Fruit fly (Drosophila melanogaster) whole organism, embryonic: ENCODE data around the gene CG14362.

Experiments used
- Blimp-1 ChIP-seq: fragments of 200-800 bp; sonication (Bioruptor generic); optimal IDR thresholded peaks from 3 replicates; lab custom pipeline; 2018; ENCODE audit warnings: missing biosample characterization, missing genetic modification characterization, mild to moderate bottlenecking, moderate library complexity, missing genetic modification reagents
- CG10366 ChIP-seq: fragments of 200-800 bp; sonication (Bioruptor generic); IDR thresholded peaks from 2 replicates; pipeline ENCODE4 v1.3.6; 2022; ENCODE audit warnings: missing biosample characterization, missing genetic modification characterization
- CG10543 ChIP-seq: fragments of 200-800 bp; sonication (Bioruptor generic); optimal IDR thresholded peaks from 3 replicates; lab custom pipeline; 2017; ENCODE audit warnings: missing biosample characterization, mild to moderate bottlenecking, missing genetic modification characterization, moderate library complexity
- CG11398 ChIP-seq: fragments of 200-800 bp; sonication (Bioruptor generic); optimal IDR thresholded peaks from 2 replicates; lab custom pipeline; 2016; ENCODE audit warnings: missing biosample characterization, missing genetic modification characterization
- CG12236 ChIP-seq: fragments of 200-800 bp; sonication (Bioruptor generic); optimal IDR thresholded peaks from 2 replicates; lab custom pipeline; 2016; ENCODE audit warnings: missing biosample characterization, missing genetic modification characterization
- CG13287 ChIP-seq: fragments of 200-800 bp; sonication (Bioruptor generic); IDR thresholded peaks from 2 replicates; pipeline ENCODE4 v1.3.6; 2022; ENCODE audit warnings: missing biosample characterization, missing genetic modification characterization; ENCODE audit not compliant: partially characterized antibody
- CG13894 ChIP-seq: fragments of 200-800 bp; sonication (Bioruptor generic); optimal IDR thresholded peaks from 3 replicates; lab custom pipeline; 2018; ENCODE audit warnings: missing biosample characterization, mild to moderate bottlenecking, missing genetic modification characterization, moderate library complexity
- CG14441 ChIP-seq: fragments of 200-800 bp; sonication (Bioruptor generic); IDR thresholded peaks from 2 replicates; pipeline ENCODE4 v1.3.6; 2022; ENCODE audit warnings: missing biosample characterization, missing genetic modification characterization
- CG17361 ChIP-seq: fragments of 200-800 bp; sonication (Bioruptor generic); IDR thresholded peaks from 3 replicates; pipeline ENCODE4 v1.3.6; 2022; ENCODE audit warnings: missing biosample characterization, missing genetic modification characterization
- CG18599 ChIP-seq: fragments of 200-800 bp; sonication (Bioruptor generic); optimal IDR thresholded peaks from 3 replicates; lab custom pipeline; 2017; ENCODE audit warnings: missing biosample characterization, missing genetic modification characterization, mild to moderate bottlenecking, moderate library complexity, missing genetic modification reagents
- CG30403 ChIP-seq: fragments of 200-800 bp; sonication (Bioruptor generic); optimal IDR thresholded peaks from 3 replicates; lab custom pipeline; 2016; ENCODE audit warnings: missing biosample characterization, missing genetic modification characterization
- CG31224 ChIP-seq: fragments of 200-800 bp; sonication (Bioruptor generic); IDR thresholded peaks from 2 replicates; pipeline ENCODE4 v1.3.6; 2022; ENCODE audit warnings: missing biosample characterization, missing genetic modification characterization
- CG4404 ChIP-seq: fragments of 200-800 bp; sonication (Bioruptor generic); IDR thresholded peaks from 2 replicates; pipeline ENCODE4 v1.3.6; 2022; ENCODE audit warnings: missing biosample characterization, missing genetic modification characterization
- CG4424 ChIP-seq: fragments of 200-800 bp; sonication (Bioruptor generic); optimal IDR thresholded peaks from 3 replicates; lab custom pipeline; 2016; ENCODE audit warnings: missing biosample characterization, missing genetic modification characterization
- CG5953 ChIP-seq: fragments of 200-800 bp; sonication (Bioruptor generic); IDR thresholded peaks from 2 replicates; pipeline ENCODE4 v1.3.6; 2022; ENCODE audit warnings: missing biosample characterization, missing genetic modification characterization
- CG6175 ChIP-seq: fragments of 200-800 bp; sonication (Bioruptor generic); IDR thresholded peaks from 3 replicates; pipeline ENCODE4 v1.3.6; 2022; ENCODE audit warnings: missing biosample characterization, missing genetic modification characterization
- CG7357 ChIP-seq: fragments of 200-800 bp; sonication (Bioruptor generic); IDR thresholded peaks from 3 replicates; pipeline ENCODE4 v1.3.6; 2022; ENCODE audit warnings: missing biosample characterization, missing genetic modification characterization
- CG8924 ChIP-seq: fragments of 200-800 bp; optimal IDR thresholded peaks from 3 replicates; lab custom pipeline; 2019; ENCODE audit warnings: missing biosample characterization, mild to moderate bottlenecking, missing genetic modification characterization, moderate library complexity
- CoRest ChIP-seq: fragments of 200-800 bp; sonication (Bioruptor generic); optimal IDR thresholded peaks from 3 replicates; lab custom pipeline; 2018; ENCODE audit warnings: missing biosample characterization, mild to moderate bottlenecking, missing genetic modification characterization, moderate library complexity
- D19A ChIP-seq: fragments of 200-800 bp; optimal IDR thresholded peaks from 3 replicates; lab custom pipeline; 2019; ENCODE audit warnings: missing biosample characterization, mild to moderate bottlenecking, missing genetic modification characterization, moderate library complexity
- D19B ChIP-seq: fragments of 200-800 bp; sonication (Bioruptor generic); optimal IDR thresholded peaks from 2 replicates; lab custom pipeline; 2017; ENCODE audit warnings: missing biosample characterization, mild to moderate bottlenecking, missing genetic modification characterization
- Gug ChIP-seq: fragments of 200-800 bp; sonication (Bioruptor generic); IDR thresholded peaks from 4 replicates; pipeline ENCODE4 v1.3.6; 2022; ENCODE audit warnings: missing biosample characterization, missing genetic modification characterization
- Hey ChIP-seq: fragments of 200-800 bp; sonication (Bioruptor generic); optimal IDR thresholded peaks from 3 replicates; lab custom pipeline; 2018; ENCODE audit warnings: missing biosample characterization, mild to moderate bottlenecking, missing genetic modification characterization
- Hsf ChIP-seq: fragments of 200-800 bp; sonication (Bioruptor generic); optimal IDR thresholded peaks from 3 replicates; lab custom pipeline; 2016; ENCODE audit warnings: missing biosample characterization, missing genetic modification characterization
- MESR4 ChIP-seq: fragments of 200-800 bp; sonication (Bioruptor generic); optimal IDR thresholded peaks from 2 replicates; lab custom pipeline; 2018; ENCODE audit warnings: missing biosample characterization, mild to moderate bottlenecking, missing genetic modification characterization, moderate library complexity
- Med ChIP-seq: fragments of 200-800 bp; sonication (Bioruptor generic); peaks from one replicate; lab custom pipeline; 2016; ENCODE audit warnings: missing biosample characterization, missing genetic modification characterization, mild to moderate bottlenecking, inconsistent platforms, moderate library complexity
- Nf-YC ChIP-seq: fragments of 200-800 bp; optimal IDR thresholded peaks from 3 replicates; lab custom pipeline; 2019; ENCODE audit warnings: missing biosample characterization, mild to moderate bottlenecking, missing genetic modification characterization, moderate library complexity
- Rx ChIP-seq: fragments of 200-800 bp; sonication (Bioruptor generic); IDR thresholded peaks from 2 replicates; pipeline ENCODE4 v1.3.6; 2022; ENCODE audit warnings: missing biosample characterization, missing genetic modification characterization
- Tbp ChIP-seq: fragments of >200 bp; optimal IDR thresholded peaks from 2 replicates; lab custom pipeline; 2018; ENCODE audit warnings: missing biosample characterization, missing genetic modification characterization
- Xbp1 ChIP-seq: fragments of 200-800 bp; sonication (Bioruptor generic); optimal IDR thresholded peaks from 3 replicates; lab custom pipeline; 2016; ENCODE audit warnings: missing biosample characterization, mild to moderate bottlenecking, missing genetic modification characterization
- abd-A ChIP-seq: fragments of 200-800 bp; sonication (Bioruptor generic); optimal IDR thresholded peaks from 3 replicates; lab custom pipeline; 2019; ENCODE audit warnings: missing biosample characterization, mild to moderate bottlenecking, missing genetic modification characterization, moderate library complexity
- ato ChIP-seq: fragments of 200-800 bp; sonication (Bioruptor generic); IDR thresholded peaks from 2 replicates; pipeline ENCODE4 v1.3.6; 2022; ENCODE audit warnings: missing biosample characterization, missing genetic modification characterization; ENCODE audit not compliant: partially characterized antibody
- cg ChIP-seq: fragments of 200-800 bp; sonication (Bioruptor generic); optimal IDR thresholded peaks from 3 replicates; lab custom pipeline; 2019; ENCODE audit warnings: missing biosample characterization, mild to moderate bottlenecking, missing genetic modification characterization, moderate library complexity
- chif ChIP-seq, 2 experiments: fragments of 200-800 bp; sonication (Bioruptor generic); optimal IDR thresholded peaks; 3 replicates each; lab custom pipeline; 2016; ENCODE audit warnings: missing biosample characterization in 2 of 2, missing genetic modification characterization in 2 of 2
- crol ChIP-seq: fragments of 200-800 bp; sonication (Bioruptor generic); IDR thresholded peaks from 2 replicates; pipeline ENCODE4 v1.3.6; 2022; ENCODE audit warnings: missing biosample characterization, missing genetic modification characterization
- grau ChIP-seq: fragments of 200-800 bp; optimal IDR thresholded peaks from 3 replicates; lab custom pipeline; 2019; ENCODE audit warnings: missing biosample characterization, mild to moderate bottlenecking, missing genetic modification characterization, moderate library complexity
- gro ChIP-seq: fragments of 200-800 bp; sonication (Bioruptor generic); optimal IDR thresholded peaks from 2 replicates; lab custom pipeline; 2016; ENCODE audit warnings: missing biosample characterization, missing genetic modification characterization
- hkb ChIP-seq, 2 experiments: fragments of 200-800 bp in 1 of 2; fragments of >200 bp in 1 of 2; sonication (Bioruptor generic) in 1 of 2; IDR thresholded peaks in 1 of 2; optimal IDR thresholded peaks in 1 of 2; 2 replicates each; pipeline versions ENCODE4 v1.3.6 to Lab custom; 2017 to 2022; ENCODE audit warnings: missing biosample characterization in 1 of 2, missing genetic modification characterization in 1 of 2
- hth ChIP-seq: fragments of >200 bp; optimal IDR thresholded peaks from 2 replicates; lab custom pipeline; 2017; ENCODE audit warnings: inconsistent platforms
- inv ChIP-seq: fragments of 200-800 bp; sonication (Bioruptor generic); IDR thresholded peaks from 2 replicates; pipeline ENCODE4 v1.3.6; 2022; ENCODE audit warnings: missing biosample characterization, missing genetic modification characterization; ENCODE audit not compliant: partially characterized antibody
- nerfin-2 ChIP-seq: fragments of 200-800 bp; sonication (Bioruptor generic); IDR thresholded peaks from 2 replicates; pipeline ENCODE4 v1.3.6; 2022; ENCODE audit warnings: missing biosample characterization, missing genetic modification characterization; ENCODE audit not compliant: partially characterized antibody
- p53 ChIP-seq: fragments of 200-800 bp; sonication (Bioruptor generic); optimal IDR thresholded peaks from 2 replicates; lab custom pipeline; 2016; ENCODE audit warnings: missing biosample characterization, missing genetic modification characterization
- repo ChIP-seq: fragments of 200-800 bp; sonication (Bioruptor generic); optimal IDR thresholded peaks from 2 replicates; lab custom pipeline; 2016; ENCODE audit warnings: missing biosample characterization, missing genetic modification characterization
- rib ChIP-seq: fragments of 200-800 bp; sonication (Bioruptor generic); IDR thresholded peaks from 2 replicates; pipeline ENCODE4 v1.3.6; 2022; ENCODE audit warnings: missing biosample characterization, missing genetic modification characterization
- seq ChIP-seq: fragments of 200-800 bp; sonication (Bioruptor generic); IDR thresholded peaks from 2 replicates; pipeline ENCODE4 v1.3.6; 2022; ENCODE audit warnings: missing biosample characterization, missing genetic modification characterization
- stc ChIP-seq: fragments of 200-800 bp; sonication (Bioruptor generic); IDR thresholded peaks from 2 replicates; pipeline ENCODE4 v1.3.6; 2022; ENCODE audit warnings: missing biosample characterization, missing genetic modification characterization
- tio ChIP-seq: fragments of 200-800 bp; sonication (Bioruptor generic); optimal IDR thresholded peaks from 2 replicates; lab custom pipeline; 2017; ENCODE audit warnings: missing biosample characterization, missing genetic modification characterization, inconsistent platforms
- tll ChIP-seq, 2 experiments: fragments of 200-800 bp in 1 of 2; fragments of >200 bp in 1 of 2; sonication (Bioruptor generic) in 1 of 2; optimal IDR thresholded peaks; 2 replicates each; lab custom pipeline; 2017 to 2019; ENCODE audit warnings: missing biosample characterization in 2 of 2, missing genetic modification characterization in 2 of 2, mild to moderate bottlenecking in 1 of 2, moderate library complexity in 1 of 2
- z ChIP-seq: fragments of 200-800 bp; sonication (Bioruptor generic); IDR thresholded peaks from 3 replicates; pipeline ENCODE4 v1.3.6; 2022; ENCODE audit warnings: missing biosample characterization, missing genetic modification characterization

The CG14362 gene

DNA sequence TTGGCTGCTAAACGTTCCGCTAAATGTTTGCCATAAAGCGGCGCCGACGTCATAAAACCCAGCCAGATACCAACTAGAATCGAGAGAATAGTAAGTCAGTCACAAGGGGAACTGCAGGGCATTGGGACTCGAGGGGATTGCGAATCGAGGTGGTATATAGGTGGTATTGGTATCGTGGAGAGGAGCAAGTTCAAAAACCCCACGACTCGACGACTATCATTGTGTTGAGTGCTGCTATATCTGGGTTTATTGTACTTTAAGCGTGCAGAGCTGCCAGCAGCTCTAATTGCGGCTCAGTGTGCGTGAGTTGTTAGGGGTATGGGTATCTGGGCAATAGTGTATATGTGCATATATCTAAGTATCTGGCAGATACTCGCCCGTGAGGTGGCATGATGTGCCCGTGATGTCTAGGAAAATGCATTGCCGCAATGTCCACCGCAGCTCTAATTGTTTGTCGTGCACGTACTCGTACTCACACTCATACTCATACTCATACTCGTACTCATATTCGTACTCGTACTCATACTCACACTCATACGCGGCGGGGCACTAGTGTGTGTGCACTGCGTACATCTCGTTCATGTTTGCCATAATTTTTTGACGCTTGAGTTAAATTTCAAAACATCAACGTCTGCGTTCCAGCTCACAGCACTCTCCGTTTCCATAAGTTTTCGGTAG, 49.1 kb downstream of the CG14362 start:
- TF ChIP-seq CG30403 (GFP tag; lab: Kevin White, UChicago): no peak
- TF ChIP-seq Hey (tag; lab: Kevin White, UChicago): no peak
- TF ChIP-seq CG14441 (GFP tag; lab: Robert Waterston, UW): no peak
- no peak for TF ChIP-seq Hsf
- no peak for TF ChIP-seq stc (GFP tag; lab: Robert Waterston, UW)
- TF ChIP-seq CG12236: no peak
- TF ChIP-seq Rx (GFP tag; lab: Robert Waterston, UW): no peak
- no peak for TF ChIP-seq CG10366 (GFP tag; lab: Robert Waterston, UW)
- TF ChIP-seq inv (GFP tag; lab: Robert Waterston, UW): no peak
- no peak for TF ChIP-seq tll (GFP tag; optimal IDR thresholded peaks at IDR 0.05; lab: Kevin White, UChicago)
- TF ChIP-seq chif (GFP tag; optimal IDR thresholded peaks at IDR 0.05; lab: Kevin White, UChicago): no peak
- no peak for TF ChIP-seq CG13287 (GFP tag; lab: Robert Waterston, UW)
- TF ChIP-seq CG5953 (GFP tag; lab: Robert Waterston, UW): no peak
- no peak for TF ChIP-seq CG6175 (GFP tag; lab: Robert Waterston, UW)
- TF ChIP-seq gro (GFP tag; lab: Kevin White, UChicago): no peak
- peak; percentile 87 for TF ChIP-seq z (GFP tag; lab: Robert Waterston, UW)
- no peak for TF ChIP-seq MESR4 (GFP tag; lab: Kevin White, UChicago)
- TF ChIP-seq CG17361 (GFP tag; lab: Robert Waterston, UW): no peak
- TF ChIP-seq tio (GFP tag; lab: Kevin White, UChicago): no peak
- no peak for TF ChIP-seq CG7357 (GFP tag; lab: Robert Waterston, UW)
- TF ChIP-seq Med (GFP tag; lab: Kevin White, UChicago): peak; percentile 47
- no peak for TF ChIP-seq rib (GFP tag; lab: Robert Waterston, UW)
- TF ChIP-seq Blimp-1 (GFP tag; lab: Kevin White, UChicago): no peak
- TF ChIP-seq CG4424 (GFP tag; lab: Kevin White, UChicago): no peak
- TF ChIP-seq CoRest (tag; lab: Kevin White, UChicago): no peak
- no peak for TF ChIP-seq nerfin-2 (GFP tag; lab: Robert Waterston, UW)
- TF ChIP-seq cg (GFP tag; lab: Kevin White, UChicago): peak; percentile 61
- no peak for TF ChIP-seq CG11398
- peak; percentile 53 for TF ChIP-seq CG13894 (tag; lab: Kevin White, UChicago)
- no peak for TF ChIP-seq repo (GFP tag; lab: Kevin White, UChicago)
- 0 out of 2 replicates have a peak, but pooled peaks have one; percentile 8 for TF ChIP-seq seq (GFP tag; lab: Robert Waterston, UW)
- TF ChIP-seq D19A (tag; lab: Kevin White, UChicago): no peak
- TF ChIP-seq ato (GFP tag; lab: Robert Waterston, UW): no peak
- no peak for TF ChIP-seq Xbp1 (GFP tag; lab: Kevin White, UChicago)
- TF ChIP-seq Nf-YC (tag; lab: Kevin White, UChicago): no peak
- no peak for TF ChIP-seq p53

DNA sequence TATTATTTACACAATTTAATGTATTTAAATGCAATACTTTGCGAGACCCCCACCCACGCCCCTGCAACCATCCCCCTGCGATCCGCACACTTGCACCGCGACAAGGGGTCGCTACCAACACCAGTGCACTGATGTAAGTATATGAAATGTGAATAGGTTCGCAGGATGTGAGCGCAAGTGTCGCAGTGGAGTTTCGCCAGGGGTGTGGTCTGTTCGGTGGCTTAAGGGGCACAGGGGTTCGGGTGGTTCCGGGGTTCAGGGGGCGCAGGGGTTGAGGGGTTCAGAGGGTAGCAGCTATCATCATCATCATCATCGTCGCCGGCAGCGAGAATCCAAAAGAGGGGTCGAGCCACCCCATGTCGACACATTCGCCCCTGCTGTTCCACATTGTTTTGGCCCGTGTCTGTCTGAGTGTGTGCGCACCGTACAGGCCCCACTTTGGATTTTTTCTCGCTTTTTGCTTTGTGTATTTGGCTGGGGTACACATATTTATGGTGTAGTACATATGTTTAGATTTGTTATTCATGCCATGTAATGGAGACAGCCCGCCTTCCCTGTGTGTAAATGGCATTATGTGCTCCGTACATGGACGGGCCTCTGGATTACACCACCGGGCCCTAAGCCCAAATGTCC, 50.2 kb downstream of the CG14362 start:
- TF ChIP-seq CG8924 (tag; lab: Kevin White, UChicago) (peak; percentile 5), crol (GFP tag; lab: Robert Waterston, UW) (peak; percentile 98), grau (tag; lab: Kevin White, UChicago) (peak; percentile 86), D19B (GFP tag; lab: Kevin White, UChicago) (peak; percentile 75), cg (GFP tag; lab: Kevin White, UChicago) (peak; percentile 50), hkb (optimal IDR thresholded peaks at IDR 0.05; lab: Kevin White, UChicago) (no peak), hkb (GFP tag; IDR thresholded peaks at IDR 0.05; lab: Robert Waterston, UW) (no peak), CG4404 (GFP tag; lab: Robert Waterston, UW) (no peak), Gug (0 out of 4 replicates have a peak, but pooled peaks have one; percentile 14), CG10543 (GFP tag; lab: Kevin White, UChicago) (peak; percentile 50), hth (lab: Kevin White, UChicago) (no peak), abd-A (peak; percentile 88), Tbp (no peak), CG31224 (peak; percentile 89), CG18599 (GFP tag; lab: Kevin White, UChicago) (peak; percentile 17)
